Worm (Caenorhabditis elegans) whole organism, mixed stage, embryonic: ENCODE results near the gene phat-4.

Experiments
- blmp-1 ChIP-seq: fragments of 150-350 bp; optimal IDR thresholded peaks from 2 replicates; lab custom pipeline; 2014; ENCODE audit warnings: missing biosample characterization, missing genetic modification characterization
- elt-3 ChIP-seq: fragments of 150-350 bp; optimal IDR thresholded peaks from 2 replicates; lab custom pipeline; 2014; ENCODE audit warnings: missing biosample characterization, missing genetic modification characterization
- nhr-237 ChIP-seq: fragments of 150-350 bp; optimal IDR thresholded peaks from 2 replicates; lab custom pipeline; 2014; ENCODE audit warnings: missing biosample characterization, missing genetic modification characterization

ce11 chrV:4160086-4160485 lies 30.4 kb downstream of the phat-4 start, which contains the start of gene Y45G5AM.5:
- TF ChIP-seq elt-3 (no peak), blmp-1 (tag; lab: Kevin White, UChicago) (no peak), nhr-237 (no peak)
